Fruit fly (Drosophila melanogaster) whole organism, embryonic: ENCODE results near the gene CG7304.

Experiments used
- Antp ChIP-seq: fragments of 200-800 bp; sonication (Bioruptor generic); optimal IDR thresholded peaks from 3 replicates; lab custom pipeline; 2016; ENCODE audit warnings: missing biosample characterization, missing genetic modification characterization
- Blimp-1 ChIP-seq: fragments of 200-800 bp; sonication (Bioruptor generic); optimal IDR thresholded peaks from 3 replicates; lab custom pipeline; 2018; ENCODE audit warnings: missing biosample characterization, missing genetic modification characterization, mild to moderate bottlenecking, moderate library complexity, missing genetic modification reagents
- CG10147 ChIP-seq: fragments of 200-800 bp; sonication (Bioruptor generic); optimal IDR thresholded peaks from 2 replicates; lab custom pipeline; 2019; ENCODE audit warnings: missing biosample characterization, mild to moderate bottlenecking, missing genetic modification characterization, moderate library complexity
- CG10979 ChIP-seq: fragments of 200-800 bp; sonication (Bioruptor generic); optimal IDR thresholded peaks from 2 replicates; lab custom pipeline; 2018; ENCODE audit warnings: missing biosample characterization, mild to moderate bottlenecking, missing genetic modification characterization, moderate library complexity
- CG11093 ChIP-seq: fragments of 200-800 bp; sonication (Bioruptor generic); IDR thresholded peaks from 3 replicates; pipeline ENCODE4 v1.3.6; 2022; ENCODE audit warnings: missing biosample characterization, missing genetic modification characterization
- CG11398 ChIP-seq: fragments of 200-800 bp; sonication (Bioruptor generic); optimal IDR thresholded peaks from 2 replicates; lab custom pipeline; 2016; ENCODE audit warnings: missing biosample characterization, missing genetic modification characterization
- CG11504 ChIP-seq: fragments of 200-800 bp; sonication (Bioruptor generic); optimal IDR thresholded peaks from 3 replicates; lab custom pipeline; 2019; ENCODE audit warnings: missing biosample characterization, mild to moderate bottlenecking, missing genetic modification characterization, moderate library complexity
- CG11696 ChIP-seq: fragments of 200-800 bp; sonication (Bioruptor generic); IDR thresholded peaks from 2 replicates; pipeline ENCODE4 v1.3.6; 2022; ENCODE audit warnings: missing biosample characterization, missing genetic modification characterization
- CG14014 ChIP-seq: fragments of 200-800 bp; sonication (Bioruptor generic); IDR thresholded peaks from 2 replicates; pipeline ENCODE4 v1.3.6; 2022; ENCODE audit warnings: missing biosample characterization, missing genetic modification characterization
- CG14050 ChIP-seq: fragments of 200-800 bp; sonication (Bioruptor generic); IDR thresholded peaks from 3 replicates; pipeline ENCODE4 v1.3.6; 2022; ENCODE audit warnings: missing biosample characterization, missing genetic modification characterization
- CG15073 ChIP-seq: fragments of 200-800 bp; sonication (Bioruptor generic); optimal IDR thresholded peaks from 2 replicates; lab custom pipeline; 2016; ENCODE audit warnings: missing biosample characterization, missing genetic modification characterization
- CG16813 ChIP-seq: fragments of 200-800 bp; sonication (Bioruptor generic); IDR thresholded peaks from 3 replicates; pipeline ENCODE4 v1.3.6; 2022; ENCODE audit warnings: missing biosample characterization, missing genetic modification characterization; ENCODE audit not compliant: partially characterized antibody
- CG17802 ChIP-seq: fragments of 200-800 bp; sonication (Bioruptor generic); optimal IDR thresholded peaks from 2 replicates; lab custom pipeline; 2018; ENCODE audit warnings: missing biosample characterization, mild to moderate bottlenecking, missing genetic modification characterization, moderate library complexity
- CG1792 ChIP-seq: fragments of 200-800 bp; sonication (Bioruptor generic); optimal IDR thresholded peaks from 2 replicates; lab custom pipeline; 2016; ENCODE audit warnings: missing biosample characterization, missing genetic modification characterization
- CG2202 ChIP-seq: fragments of 200-800 bp; sonication (Bioruptor generic); optimal IDR thresholded peaks from 2 replicates; lab custom pipeline; 2018; ENCODE audit warnings: missing biosample characterization, mild to moderate bottlenecking, missing genetic modification characterization
- CG30403 ChIP-seq: fragments of 200-800 bp; sonication (Bioruptor generic); optimal IDR thresholded peaks from 3 replicates; lab custom pipeline; 2016; ENCODE audit warnings: missing biosample characterization, missing genetic modification characterization
- CG30431 ChIP-seq: fragments of 200-800 bp; sonication (Bioruptor generic); optimal IDR thresholded peaks from 2 replicates; lab custom pipeline; 2017; ENCODE audit warnings: missing biosample characterization, missing genetic modification characterization
- CG34376 ChIP-seq: fragments of 200-800 bp; sonication (Bioruptor generic); optimal IDR thresholded peaks from 2 replicates; lab custom pipeline; 2018; ENCODE audit warnings: missing biosample characterization, mild to moderate bottlenecking, missing genetic modification characterization
- CG6813 ChIP-seq: fragments of 200-800 bp; sonication (Bioruptor generic); optimal IDR thresholded peaks from 2 replicates; lab custom pipeline; 2017; ENCODE audit warnings: missing biosample characterization, missing genetic modification characterization, mild to moderate bottlenecking, moderate library complexity, missing genetic modification reagents
- CG6854 ChIP-seq: fragments of 200-800 bp; sonication (Bioruptor generic); optimal IDR thresholded peaks from 3 replicates; lab custom pipeline; 2017; ENCODE audit warnings: missing biosample characterization, mild to moderate bottlenecking, missing genetic modification characterization
- CG7372 ChIP-seq: fragments of 200-800 bp; sonication (Bioruptor generic); IDR thresholded peaks from 2 replicates; pipeline ENCODE4 v1.3.6; 2022; ENCODE audit warnings: missing biosample characterization, missing genetic modification characterization
- CG7745 ChIP-seq: fragments of 200-800 bp; sonication (Bioruptor generic); optimal IDR thresholded peaks from 2 replicates; lab custom pipeline; 2018; ENCODE audit warnings: missing biosample characterization, mild to moderate bottlenecking, missing genetic modification characterization, moderate library complexity
- Eip74EF ChIP-seq, 2 experiments: fragments of 200-800 bp in 1 of 2; fragments of >200 bp in 1 of 2; sonication (Bioruptor generic) in 1 of 2; optimal IDR thresholded peaks; 2 replicates each; lab custom pipeline; 2017 to 2019; ENCODE audit warnings: missing biosample characterization in 2 of 2, missing genetic modification characterization in 2 of 2, mild to moderate bottlenecking in 1 of 2, moderate library complexity in 1 of 2
- Fer1 ChIP-seq: fragments of 200-800 bp; sonication (Bioruptor generic); optimal IDR thresholded peaks from 2 replicates; lab custom pipeline; 2017; ENCODE audit warnings: missing biosample characterization, mild to moderate bottlenecking, missing genetic modification characterization
- Lhr ChIP-seq: fragments of 200-800 bp; sonication (Bioruptor generic); optimal IDR thresholded peaks from 3 replicates; lab custom pipeline; 2017; ENCODE audit warnings: mild to moderate bottlenecking, missing biosample characterization, missing genetic modification reagents, missing genetic modification characterization
- NfI ChIP-seq: fragments of 200-800 bp; sonication (Bioruptor generic); optimal IDR thresholded peaks from 3 replicates; lab custom pipeline; 2018; ENCODE audit warnings: missing biosample characterization, mild to moderate bottlenecking, missing genetic modification characterization, moderate library complexity
- Ravus ChIP-seq: fragments of 200-800 bp; sonication (Bioruptor generic); IDR thresholded peaks from 2 replicates; pipeline ENCODE4 v1.3.6; 2022; ENCODE audit warnings: missing biosample characterization, missing genetic modification characterization
- Spps ChIP-seq: fragments of 200-800 bp; sonication (Bioruptor generic); optimal IDR thresholded peaks from 2 replicates; lab custom pipeline; 2018; ENCODE audit warnings: missing biosample characterization, mild to moderate bottlenecking, missing genetic modification characterization
- Ssrp ChIP-seq: fragments of 200-800 bp; sonication (Bioruptor generic); optimal IDR thresholded peaks from 2 replicates; lab custom pipeline; 2018; ENCODE audit warnings: missing biosample characterization, mild to moderate bottlenecking, missing genetic modification characterization, moderate library complexity
- Taf1 ChIP-seq: fragments of 200-800 bp; sonication (Bioruptor generic); IDR thresholded peaks from 2 replicates; pipeline ENCODE4 v1.3.6; 2022; ENCODE audit warnings: missing biosample characterization, missing genetic modification characterization
- bowl ChIP-seq: fragments of 200-800 bp; sonication (Bioruptor generic); IDR thresholded peaks from 2 replicates; pipeline ENCODE4 v1.3.6; 2022; ENCODE audit warnings: missing biosample characterization, missing genetic modification characterization
- crp ChIP-seq, 2 experiments: fragments of 200-800 bp; sonication (Bioruptor generic); optimal IDR thresholded peaks; 2 replicates in 1 of 2; 3 replicates in 1 of 2; lab custom pipeline; 2017; ENCODE audit warnings: missing biosample characterization in 2 of 2, missing genetic modification characterization in 2 of 2, mild to moderate bottlenecking in 1 of 2, moderate library complexity in 1 of 2
- danr ChIP-seq: fragments of 200-800 bp; sonication (Bioruptor generic); IDR thresholded peaks from 2 replicates; pipeline ENCODE4 v1.3.6; 2022; ENCODE audit warnings: missing biosample characterization, missing genetic modification characterization
- dmrt11E ChIP-seq: fragments of 200-800 bp; sonication (Bioruptor generic); optimal IDR thresholded peaks from 3 replicates; lab custom pipeline; 2018; ENCODE audit warnings: missing biosample characterization, mild to moderate bottlenecking, missing genetic modification characterization, moderate library complexity
- grau ChIP-seq: fragments of 200-800 bp; optimal IDR thresholded peaks from 3 replicates; lab custom pipeline; 2019; ENCODE audit warnings: missing biosample characterization, mild to moderate bottlenecking, missing genetic modification characterization, moderate library complexity
- her ChIP-seq: fragments of 200-800 bp; sonication (Bioruptor generic); optimal IDR thresholded peaks from 2 replicates; lab custom pipeline; 2016; ENCODE audit warnings: missing biosample characterization, missing genetic modification characterization
- klu ChIP-seq: fragments of 200-800 bp; sonication (Bioruptor generic); IDR thresholded peaks from 2 replicates; pipeline ENCODE4 v1.3.6; 2022; ENCODE audit warnings: missing biosample characterization, missing genetic modification characterization
- lola ChIP-seq, 3 experiments: fragments of >200 bp in 2 of 3; fragments of 200-800 bp in 1 of 3; sonication (Bioruptor generic) in 1 of 3; optimal IDR thresholded peaks; 2 replicates each; lab custom pipeline; 2017 to 2019; ENCODE audit warnings: missing biosample characterization in 3 of 3, missing genetic modification characterization in 3 of 3, mild to moderate bottlenecking in 1 of 3, moderate library complexity in 1 of 3
- mirr ChIP-seq: fragments of 200-800 bp; sonication (Bioruptor generic); optimal IDR thresholded peaks from 3 replicates; lab custom pipeline; 2018; ENCODE audit warnings: missing biosample characterization, mild to moderate bottlenecking, missing genetic modification characterization
- pan ChIP-seq, 4 experiments: fragments of >200 bp in 3 of 4; fragments of 200-800 bp in 1 of 4; sonication (Bioruptor generic) in 1 of 4; optimal IDR thresholded peaks in 3 of 4; IDR thresholded peaks in 1 of 4; 2 replicates each; pipeline versions ENCODE4 v1.3.6 to Lab custom; 2017 to 2022; ENCODE audit warnings: missing biosample characterization in 2 of 4, missing genetic modification characterization in 2 of 4, mixed read lengths in 1 of 4
- pfk ChIP-seq: fragments of 200-800 bp; sonication (Bioruptor generic); optimal IDR thresholded peaks from 2 replicates; lab custom pipeline; 2018; ENCODE audit warnings: missing biosample characterization, mild to moderate bottlenecking, missing genetic modification characterization, moderate library complexity
- prd ChIP-seq, 3 experiments: fragments of >200 bp in 2 of 3; fragments of 200-800 bp in 1 of 3; sonication (Bioruptor generic) in 1 of 3; optimal IDR thresholded peaks in 2 of 3; IDR thresholded peaks in 1 of 3; 2 replicates in 2 of 3; 3 replicates in 1 of 3; pipeline versions ENCODE4 v1.3.6 to Lab custom; 2017 to 2022; ENCODE audit warnings: missing biosample characterization in 1 of 3, missing genetic modification characterization in 1 of 3
- pum ChIP-seq: fragments of 200-800 bp; sonication (Bioruptor generic); optimal IDR thresholded peaks from 2 replicates; lab custom pipeline; 2016; ENCODE audit warnings: missing biosample characterization, missing genetic modification characterization
- sim ChIP-seq: fragments of 200-800 bp; sonication (Bioruptor generic); IDR thresholded peaks from 2 replicates; pipeline ENCODE4 v1.3.6; 2022; ENCODE audit warnings: missing biosample characterization, missing genetic modification characterization
- slou ChIP-seq: fragments of 200-800 bp; sonication (Bioruptor generic); optimal IDR thresholded peaks from 3 replicates; lab custom pipeline; 2016; ENCODE audit warnings: missing biosample characterization, missing genetic modification characterization
- unc-4 ChIP-seq: fragments of 200-800 bp; sonication (Bioruptor generic); IDR thresholded peaks from 2 replicates; pipeline ENCODE4 v1.3.6; 2022; ENCODE audit warnings: missing biosample characterization, missing genetic modification characterization; ENCODE audit not compliant: partially characterized antibody
- yki ChIP-seq: fragments of >200 bp; optimal IDR thresholded peaks from 3 replicates; lab custom pipeline; 2018
- zf30C ChIP-seq: fragments of 200-800 bp; sonication (Bioruptor generic); optimal IDR thresholded peaks from 3 replicates; lab custom pipeline; 2018; ENCODE audit warnings: missing biosample characterization, mild to moderate bottlenecking, missing genetic modification characterization
- zfh1 ChIP-seq: fragments of 200-800 bp; sonication (Bioruptor generic); IDR thresholded peaks from 3 replicates; pipeline ENCODE4 v1.3.6; 2022; ENCODE audit warnings: missing biosample characterization, missing genetic modification characterization

CG7304 gene

dm6 chr3L:15672800-15673199 is 6.7 kb upstream of the CG7304 start (continued):
- TF ChIP-seq sim, result no peak
- no peak for TF ChIP-seq slou (GFP tag; lab: Kevin White, UChicago)
- TF ChIP-seq dmrt11E (tag; lab: Kevin White, UChicago), result peak; percentile 88
- TF ChIP-seq CG2202 (tag; lab: Kevin White, UChicago), result peak; percentile 30
- TF ChIP-seq yki (lab: Kevin White, UChicago), result no peak
- TF ChIP-seq CG11696, result no peak
- TF ChIP-seq grau, result peak; percentile 51
- TF ChIP-seq Spps, result peak; percentile 31
- TF ChIP-seq bowl (GFP tag; lab: Robert Waterston, UW), result no peak
- no peak for TF ChIP-seq CG11093 (GFP tag; lab: Robert Waterston, UW)
- no peak for TF ChIP-seq unc-4 (GFP tag; lab: Robert Waterston, UW)
- peak; percentile 35; the same call in 1 of the 3 replicates for TF ChIP-seq zfh1
- no peak for TF ChIP-seq Taf1 (GFP tag; lab: Robert Waterston, UW)
- peak; percentile 14 for TF ChIP-seq CG30403 (GFP tag; lab: Kevin White, UChicago)
- TF ChIP-seq CG30431 (GFP tag; lab: Kevin White, UChicago), result peak; percentile 25
- TF ChIP-seq danr (GFP tag; lab: Robert Waterston, UW), result no peak
- TF ChIP-seq zf30C (GFP tag; lab: Kevin White, UChicago), result peak; percentile 19
- TF ChIP-seq CG16813 (GFP tag; lab: Robert Waterston, UW), result no peak
- no peak for TF ChIP-seq CG34376
- no peak for TF ChIP-seq NfI (GFP tag; lab: Kevin White, UChicago)
- no peak for TF ChIP-seq CG14014
- TF ChIP-seq CG10147 (GFP tag; lab: Kevin White, UChicago), result no peak
- TF ChIP-seq pfk (GFP tag; lab: Kevin White, UChicago), result no peak
- TF ChIP-seq CG11398 (GFP tag; lab: Kevin White, UChicago), result no peak
- no peak for TF ChIP-seq CG6813 (GFP tag; lab: Kevin White, UChicago)
- no peak for TF ChIP-seq prd (optimal IDR thresholded peaks at IDR 0.05; lab: Kevin White, UChicago)
- TF ChIP-seq prd (GFP tag; IDR thresholded peaks at IDR 0.05; lab: Robert Waterston, UW), result peak; percentile 45; the same call in 2 of the 3 replicates
- TF ChIP-seq klu, result no peak
- TF ChIP-seq pan (optimal IDR thresholded peaks at IDR 0.05; lab: Kevin White, UChicago), result no peak
- no peak for TF ChIP-seq pan (GFP tag; optimal IDR thresholded peaks at IDR 0.05 in 1 of 2, IDR thresholded peaks at IDR 0.05 in 1 of 2)
- TF ChIP-seq CG10979 (tag; lab: Kevin White, UChicago), result peak; percentile 69
- no peak for TF ChIP-seq Ravus
- peak; percentile 3 for TF ChIP-seq CG7745
- TF ChIP-seq CG14050 (GFP tag; lab: Robert Waterston, UW), result no peak
- TF ChIP-seq CG1792, result no peak
- peak in 1 of 3 experiments; percentile 77 for TF ChIP-seq lola (GFP tag; optimal IDR thresholded peaks at IDR 0.05; lab: Kevin White, UChicago)
- no peak for TF ChIP-seq CG7372 (GFP tag; lab: Robert Waterston, UW)
- TF ChIP-seq pum (GFP tag; lab: Kevin White, UChicago), result no peak
- peak; percentile 48 for TF ChIP-seq Ssrp
- no peak for TF ChIP-seq CG15073 (GFP tag; lab: Kevin White, UChicago)
- TF ChIP-seq CG17802 (tag; lab: Kevin White, UChicago), result peak; percentile 12
- peak; percentile 44 for TF ChIP-seq CG11504 (tag; lab: Kevin White, UChicago)
- TF ChIP-seq Blimp-1 (GFP tag; lab: Kevin White, UChicago), result peak; percentile 36
- TF ChIP-seq mirr (GFP tag; lab: Kevin White, UChicago), result no peak
- TF ChIP-seq CG6854 (GFP tag; lab: Kevin White, UChicago), result no peak
- TF ChIP-seq Eip74EF (GFP tag; optimal IDR thresholded peaks at IDR 0.05; lab: Kevin White, UChicago), result no peak
- TF ChIP-seq Fer1, result no peak
- no peak for TF ChIP-seq Lhr (GFP tag; lab: Kevin White, UChicago)
- TF ChIP-seq Antp (GFP tag; lab: Kevin White, UChicago), result no peak
- no peak for TF ChIP-seq crp (GFP tag; optimal IDR thresholded peaks at IDR 0.05; lab: Kevin White, UChicago)
- TF ChIP-seq her (GFP tag; lab: Kevin White, UChicago), result no peak
